Worm (Caenorhabditis elegans) whole organism, late embryonic: ENCODE measurements around the gene F07G6.2.
"Not testable (repeated sequence)": the region's sequence is repeated elsewhere in the genome, so short reads cannot be mapped to it uniquely, and the experiment has no call there.

Experiments
- C38D4.7 ChIP-seq: fragments of 200-800 bp; sonication (Bioruptor generic); optimal IDR thresholded peaks from 2 replicates; lab custom pipeline; 2018; ENCODE audit warnings: mild to moderate bottlenecking, missing genetic modification characterization, moderate library complexity, missing compliant biosample characterization
- F13H6.1 ChIP-seq: sonication (generic microtip); optimal IDR thresholded peaks from 2 replicates; lab custom pipeline; 2016; ENCODE audit warnings: missing genetic modification characterization, missing compliant biosample characterization
- K09A11.1 ChIP-seq: sonication (generic microtip); optimal IDR thresholded peaks from 2 replicates; lab custom pipeline; 2017; ENCODE audit warnings: antibody characterized with exemption, mild to moderate bottlenecking, missing genetic modification characterization, missing compliant biosample characterization; ENCODE audit not compliant: insufficient read depth
- T23F11.4 ChIP-seq: fragments of 200-800 bp; sonication (Bioruptor generic); optimal IDR thresholded peaks from 2 replicates; lab custom pipeline; 2018; ENCODE audit warnings: mild to moderate bottlenecking, missing genetic modification characterization, missing compliant biosample characterization
- ahr-1 ChIP-seq: sonication (generic microtip); optimal IDR thresholded peaks from 2 replicates; lab custom pipeline; 2016; ENCODE audit warnings: missing genetic modification characterization, missing compliant biosample characterization
- ama-1 ChIP-seq: fragments of 150-350 bp; optimal IDR thresholded peaks from 2 replicates; lab custom pipeline; 2014
- ceh-18 ChIP-seq: sonication (generic microtip); optimal IDR thresholded peaks from 2 replicates; lab custom pipeline; 2016; ENCODE audit warnings: missing genetic modification characterization, missing compliant biosample characterization
- ceh-30 ChIP-seq: fragments of 150-350 bp; optimal IDR thresholded peaks from 2 replicates; lab custom pipeline; 2014; ENCODE audit warnings: missing biosample characterization, missing genetic modification characterization
- ceh-34 ChIP-seq: sonication (generic microtip); optimal IDR thresholded peaks from 2 replicates; lab custom pipeline; 2016; ENCODE audit warnings: mild to moderate bottlenecking, missing genetic modification characterization, missing compliant biosample characterization
- ceh-9 ChIP-seq: sonication (generic microtip); optimal IDR thresholded peaks from 2 replicates; lab custom pipeline; 2016; ENCODE audit warnings: mild to moderate bottlenecking, missing genetic modification characterization, inconsistent platforms, missing compliant biosample characterization
- hlh-15 ChIP-seq: sonication (generic microtip); optimal IDR thresholded peaks from 2 replicates; lab custom pipeline; 2016; ENCODE audit warnings: missing genetic modification characterization, missing compliant biosample characterization
- hlh-8 ChIP-seq: sonication (generic microtip); optimal IDR thresholded peaks from 2 replicates; lab custom pipeline; 2016; ENCODE audit warnings: missing genotype, missing genetic modification characterization, missing compliant biosample characterization
- lim-6 ChIP-seq: sonication (generic microtip); optimal IDR thresholded peaks from 2 replicates; lab custom pipeline; 2016; ENCODE audit warnings: missing genetic modification characterization, missing compliant biosample characterization
- nfya-1 ChIP-seq: sonication (generic microtip); optimal IDR thresholded peaks from 2 replicates; lab custom pipeline; 2017; ENCODE audit warnings: missing genetic modification characterization, mild to moderate bottlenecking, missing compliant biosample characterization, antibody characterized with exemption, moderate library complexity
- odd-2 ChIP-seq: sonication (generic microtip); optimal IDR thresholded peaks from 2 replicates; lab custom pipeline; 2017; ENCODE audit warnings: antibody characterized with exemption, mild to moderate bottlenecking, missing genetic modification characterization, missing compliant biosample characterization
- pax-1 ChIP-seq: fragments of 150-350 bp; optimal IDR thresholded peaks from 2 replicates; lab custom pipeline; 2014; ENCODE audit warnings: missing biosample characterization, missing genetic modification characterization
- pha-2 ChIP-seq: sonication (generic microtip); optimal IDR thresholded peaks from 2 replicates; lab custom pipeline; 2017; ENCODE audit warnings: mild to moderate bottlenecking, missing genetic modification characterization, missing compliant biosample characterization
- pqm-1 ChIP-seq: sonication (generic microtip); optimal IDR thresholded peaks from 2 replicates; lab custom pipeline; 2016; ENCODE audit warnings: missing genetic modification characterization, missing compliant biosample characterization
- ref-2 ChIP-seq: sonication (generic microtip); optimal IDR thresholded peaks from 2 replicates; lab custom pipeline; 2016; ENCODE audit warnings: missing genetic modification characterization, missing compliant biosample characterization
- rnt-1 ChIP-seq: sonication (generic microtip); optimal IDR thresholded peaks from 2 replicates; lab custom pipeline; 2016; ENCODE audit warnings: missing genetic modification characterization, missing compliant biosample characterization
- sdc-2 ChIP-seq: sonication (generic microtip); optimal IDR thresholded peaks from 2 replicates; lab custom pipeline; 2016; ENCODE audit warnings: missing genotype, missing genetic modification characterization, missing compliant biosample characterization
- sox-2 ChIP-seq: fragments of 200-800 bp; sonication (Bioruptor generic); IDR thresholded peaks from 2 replicates; pipeline ENCODE4 v1.3.6; 2022; ENCODE audit warnings: missing genetic modification reagents, missing genetic modification characterization, missing compliant biosample characterization
- sox-4 ChIP-seq: sonication (generic microtip); optimal IDR thresholded peaks from 2 replicates; lab custom pipeline; 2017; ENCODE audit warnings: mild to moderate bottlenecking, missing genetic modification characterization, inconsistent platforms, missing compliant biosample characterization
- syd-9 ChIP-seq: sonication (generic microtip); optimal IDR thresholded peaks from 2 replicates; lab custom pipeline; 2016; ENCODE audit warnings: mild to moderate bottlenecking, missing genetic modification characterization, moderate library complexity, missing compliant biosample characterization
- tbx-7 ChIP-seq: sonication (generic microtip); optimal IDR thresholded peaks from 2 replicates; lab custom pipeline; 2016; ENCODE audit warnings: missing genotype, missing genetic modification characterization, missing compliant biosample characterization
- zip-5 ChIP-seq: sonication (generic microtip); optimal IDR thresholded peaks from 2 replicates; lab custom pipeline; 2016; ENCODE audit warnings: missing genetic modification characterization, missing compliant biosample characterization

F07G6.2 gene

DNA sequence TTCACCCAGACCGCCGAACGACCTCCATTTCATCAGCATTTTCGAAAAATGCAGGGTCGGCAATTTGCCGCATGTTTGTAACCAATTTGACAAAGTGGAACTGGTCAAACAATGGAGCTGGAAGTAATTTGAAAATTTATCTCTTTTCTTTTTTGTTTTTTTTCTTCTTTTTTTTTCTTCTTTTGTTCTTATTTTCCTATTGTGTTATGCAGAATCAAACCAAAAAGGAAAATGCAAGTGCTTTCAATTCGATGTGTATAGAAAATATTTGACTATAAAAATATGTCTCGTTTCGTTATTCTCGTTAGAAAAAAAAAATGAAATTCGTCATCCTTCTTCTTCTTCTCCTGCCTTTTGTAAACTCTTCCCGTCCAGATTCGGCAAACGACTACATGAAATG is 10.4 kb downstream of the F07G6.2 start, which contains the start of gene F07G6.10:
TSS of gene F07G6.10 (plus strand) at position 301 of the 400 bp plus-strand sequence.
- no peak for TF ChIP-seq sox-2 (GFP tag; lab: Robert Waterston, UW)

DNA sequence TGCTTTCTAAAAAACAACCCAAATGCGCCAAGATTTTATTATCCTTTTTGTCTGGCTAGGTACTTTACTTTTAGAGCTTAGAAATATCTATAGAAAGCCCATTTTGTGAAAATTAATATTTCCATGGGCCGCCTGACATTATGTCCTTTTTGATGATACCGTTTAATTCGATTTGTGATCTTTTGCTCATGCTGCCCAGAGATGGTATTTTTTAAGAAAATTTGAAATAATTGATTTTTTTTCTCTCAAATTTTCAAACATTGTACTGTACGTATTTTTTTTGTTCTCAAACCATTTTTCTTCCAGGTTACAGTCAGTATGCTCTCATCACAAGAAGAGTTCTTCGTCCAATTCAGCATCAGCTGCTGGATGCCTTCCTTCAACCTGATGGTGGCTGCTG is 15.4 kb downstream of the F07G6.2 start, which contains the start of gene Y75D11A.2:
TSS of gene Y75D11A.2 (plus strand) at position 301 of the 400 bp plus-strand sequence.
- not testable (repeated sequence) for TF ChIP-seq rnt-1; pax-1 (tag; lab: Kevin White, UChicago); zip-5 (tag; lab: Kevin White, UChicago)
- TF ChIP-seq, all 69 proteins: peak for 0; not testable (repeated sequence) for 69

DNA sequence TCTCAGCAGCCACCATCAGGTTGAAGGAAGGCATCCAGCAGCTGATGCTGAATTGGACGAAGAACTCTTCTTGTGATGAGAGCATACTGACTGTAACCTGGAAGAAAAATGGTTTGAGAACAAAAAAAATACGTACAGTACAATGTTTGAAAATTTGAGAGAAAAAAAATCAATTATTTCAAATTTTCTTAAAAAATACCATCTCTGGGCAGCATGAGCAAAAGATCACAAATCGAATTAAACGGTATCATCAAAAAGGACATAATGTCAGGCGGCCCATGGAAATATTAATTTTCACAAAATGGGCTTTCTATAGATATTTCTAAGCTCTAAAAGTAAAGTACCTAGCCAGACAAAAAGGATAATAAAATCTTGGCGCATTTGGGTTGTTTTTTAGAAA is 19.0 kb downstream of the F07G6.2 start, which contains the start of gene Y75D11A.3:
TSS of gene Y75D11A.3 (minus strand) at position 101 of the 400 bp plus-strand sequence.
- TF ChIP-seq rnt-1; sdc-2 (tag; lab: Kevin White, UChicago); hlh-8: not testable (repeated sequence)

DNA sequence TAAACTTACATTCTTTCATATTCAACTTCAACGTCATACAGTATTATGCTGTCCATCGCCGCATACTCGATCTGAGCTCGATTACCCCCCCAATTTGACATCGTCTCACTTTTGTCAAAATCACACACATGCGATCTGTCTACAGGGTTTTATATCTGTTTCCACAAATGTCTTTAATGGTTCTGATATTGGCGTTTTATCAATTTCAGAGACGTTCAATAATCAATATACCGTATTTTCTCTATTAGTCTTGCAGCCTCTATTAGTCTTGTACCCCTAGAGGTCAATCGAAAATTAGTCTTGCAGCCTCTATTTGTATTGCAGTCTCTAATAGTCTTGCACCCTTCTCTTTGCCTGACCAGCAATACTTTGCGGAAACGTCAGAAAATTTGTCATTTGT is 21.3 kb downstream of the F07G6.2 start, which contains the start of gene Y75D11A.6:
TSS of gene Y75D11A.6 (minus strand) at position 101 of the 400 bp plus-strand sequence.
- not testable (repeated sequence) for TF ChIP-seq ceh-34 (tag; lab: Kevin White, UChicago); sox-2 (GFP tag; lab: Robert Waterston, UW); tbx-7 (tag; lab: Kevin White, UChicago)

DNA sequence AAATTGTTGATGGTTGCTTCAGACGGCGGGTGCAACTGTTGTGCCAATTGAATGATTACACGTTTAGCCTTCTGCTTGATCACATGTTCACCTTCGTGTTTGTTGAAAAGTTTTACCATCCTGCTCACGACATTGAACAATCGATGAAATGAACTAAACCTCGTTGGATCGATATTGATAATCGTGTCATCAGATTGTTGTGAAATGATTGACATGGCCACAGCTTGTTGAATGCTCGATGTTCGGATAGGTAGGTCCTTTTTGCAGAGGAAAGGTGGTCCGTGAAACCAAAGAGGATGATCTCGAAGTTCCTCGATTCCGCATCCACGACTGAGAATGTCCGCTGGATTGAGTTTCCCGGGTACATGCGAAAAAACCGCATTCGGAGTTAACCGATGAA is 42.5 kb downstream of the F07G6.2 start:
- TF ChIP-seq F13H6.1 (tag; lab: Kevin White, UChicago), result no peak
- no peak for TF ChIP-seq ceh-30
- no peak for TF ChIP-seq hlh-8
- no peak for TF ChIP-seq syd-9
- no peak for TF ChIP-seq pqm-1 (tag; lab: Kevin White, UChicago)

DNA sequence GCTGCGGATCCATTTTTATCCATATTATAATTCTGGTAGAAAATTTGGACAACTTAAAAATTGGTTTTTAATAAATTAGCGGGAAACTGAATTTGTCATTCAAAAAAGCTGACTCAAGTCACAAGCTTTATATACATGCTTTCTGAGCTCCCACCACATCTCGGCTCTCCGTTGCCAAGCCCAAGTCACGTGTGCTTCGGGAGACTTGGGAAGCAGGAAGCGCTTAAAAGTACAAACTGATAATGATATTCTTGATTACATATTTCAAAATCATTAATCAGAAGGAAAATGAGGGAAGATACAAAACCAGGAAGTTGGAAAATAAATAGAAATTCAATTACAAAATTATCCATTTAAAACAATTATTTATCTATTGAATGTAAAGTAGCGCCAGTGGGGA is 50.8 kb downstream of the F07G6.2 start, which contains the start of gene elc-2:
TSS of gene elc-2 (minus strand) at position 101 of the 400 bp plus-strand sequence.
- TF ChIP-seq ceh-34 (tag; lab: Kevin White, UChicago) (no peak), zip-5 (tag; lab: Kevin White, UChicago) (no peak), sox-2 (GFP tag; lab: Robert Waterston, UW) (no peak), ahr-1 (no peak), syd-9 (no peak), lim-6 (tag; lab: Kevin White, UChicago) (no peak), K09A11.1 (no peak), nfya-1 (tag; lab: Kevin White, UChicago) (no peak), C38D4.7 (no peak), hlh-15 (tag; lab: Kevin White, UChicago) (no peak), pha-2 (no peak), T23F11.4 (GFP tag; lab: Kevin White, UChicago) (no peak), ceh-18 (tag; lab: Kevin White, UChicago) (no peak), sox-4 (tag; lab: Kevin White, UChicago) (no peak), pqm-1 (tag; lab: Kevin White, UChicago) (no peak), ceh-9 (tag; lab: Kevin White, UChicago) (no peak), ama-1 (lab: Kevin White, UChicago) (no peak), ref-2 (tag; lab: Kevin White, UChicago) (no peak), odd-2 (tag; lab: Kevin White, UChicago) (no peak)
